Fruit fly (Drosophila melanogaster): ENCODE measurements around the gene HP1D3csd.

Gene HP1D3csd

dm6 chrX:19167586-19168403, 22.2 kb upstream of the HP1D3csd start:
- TF ChIP-seq Dll (optimal IDR thresholded peaks at IDR 0.05) (no peak), pan (optimal IDR thresholded peaks at IDR 0.05) (peak; percentile 84), psq (optimal IDR thresholded peaks at IDR 0.05) (no peak), EcR (GFP tag; optimal IDR thresholded peaks at IDR 0.05) (no peak), usp (GFP tag; optimal IDR thresholded peaks at IDR 0.05) (no peak), CG8478 (optimal IDR thresholded peaks at IDR 0.05) (no peak)

dm6 chrX:19170791-19171190, 19.2 kb upstream of the HP1D3csd start, which contains the start of gene Inx5:
Gene Inx5 (minus strand): TSS chrX:19170883.
- no peak for TF ChIP-seq pan (optimal IDR thresholded peaks at IDR 0.05)
- TF ChIP-seq usp (GFP tag; optimal IDR thresholded peaks at IDR 0.05) = no peak
- TF ChIP-seq CG8478 (optimal IDR thresholded peaks at IDR 0.05) = no peak
- no peak for TF ChIP-seq EcR (GFP tag; optimal IDR thresholded peaks at IDR 0.05)
- no peak for TF ChIP-seq psq (optimal IDR thresholded peaks at IDR 0.05)
- no peak for TF ChIP-seq Dll (optimal IDR thresholded peaks at IDR 0.05)

- TF ChIP-seq Dll (optimal IDR thresholded peaks at IDR 0.05) (no peak), CG8478 (optimal IDR thresholded peaks at IDR 0.05) (no peak), pan (optimal IDR thresholded peaks at IDR 0.05) (no peak), usp (GFP tag; optimal IDR thresholded peaks at IDR 0.05) (no peak), psq (optimal IDR thresholded peaks at IDR 0.05) (no peak), EcR (GFP tag; optimal IDR thresholded peaks at IDR 0.05) (no peak)
Observed at dm6 chrX:19171926-19172325, 18.1 kb upstream of the HP1D3csd start.

- TF ChIP-seq Dll (optimal IDR thresholded peaks at IDR 0.05) (no peak), usp (GFP tag; optimal IDR thresholded peaks at IDR 0.05) (no peak), EcR (GFP tag; optimal IDR thresholded peaks at IDR 0.05) (no peak), CG8478 (optimal IDR thresholded peaks at IDR 0.05) (no peak), pan (optimal IDR thresholded peaks at IDR 0.05) (no peak), psq (optimal IDR thresholded peaks at IDR 0.05) (no peak)
Observed at dm6 chrX:19172955-19173354, 17.1 kb upstream of the HP1D3csd start.

DNA sequence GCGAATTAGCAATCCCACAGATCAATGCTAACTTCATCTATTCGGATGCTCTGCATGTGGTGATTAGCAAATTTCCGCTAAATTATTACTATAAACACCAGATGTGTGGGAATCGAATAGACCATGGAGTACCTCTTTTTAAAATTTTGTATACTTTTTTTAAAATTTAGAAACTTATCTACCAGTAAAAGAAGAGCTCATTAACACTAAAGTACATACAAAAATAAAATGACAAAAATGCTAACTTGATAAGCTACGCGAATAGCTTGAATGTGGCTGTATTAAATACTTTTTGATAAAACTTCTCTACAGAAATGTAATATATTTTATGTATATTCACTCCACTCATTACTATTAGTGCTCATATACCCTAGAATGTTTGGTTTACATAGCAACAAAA, 15.9 kb upstream of the HP1D3csd start:
- TF ChIP-seq pan (optimal IDR thresholded peaks at IDR 0.05) (no peak), psq (optimal IDR thresholded peaks at IDR 0.05) (no peak), EcR (GFP tag; optimal IDR thresholded peaks at IDR 0.05) (no peak), CG8478 (optimal IDR thresholded peaks at IDR 0.05) (no peak), usp (GFP tag; optimal IDR thresholded peaks at IDR 0.05) (no peak), Dll (optimal IDR thresholded peaks at IDR 0.05) (no peak)

DNA sequence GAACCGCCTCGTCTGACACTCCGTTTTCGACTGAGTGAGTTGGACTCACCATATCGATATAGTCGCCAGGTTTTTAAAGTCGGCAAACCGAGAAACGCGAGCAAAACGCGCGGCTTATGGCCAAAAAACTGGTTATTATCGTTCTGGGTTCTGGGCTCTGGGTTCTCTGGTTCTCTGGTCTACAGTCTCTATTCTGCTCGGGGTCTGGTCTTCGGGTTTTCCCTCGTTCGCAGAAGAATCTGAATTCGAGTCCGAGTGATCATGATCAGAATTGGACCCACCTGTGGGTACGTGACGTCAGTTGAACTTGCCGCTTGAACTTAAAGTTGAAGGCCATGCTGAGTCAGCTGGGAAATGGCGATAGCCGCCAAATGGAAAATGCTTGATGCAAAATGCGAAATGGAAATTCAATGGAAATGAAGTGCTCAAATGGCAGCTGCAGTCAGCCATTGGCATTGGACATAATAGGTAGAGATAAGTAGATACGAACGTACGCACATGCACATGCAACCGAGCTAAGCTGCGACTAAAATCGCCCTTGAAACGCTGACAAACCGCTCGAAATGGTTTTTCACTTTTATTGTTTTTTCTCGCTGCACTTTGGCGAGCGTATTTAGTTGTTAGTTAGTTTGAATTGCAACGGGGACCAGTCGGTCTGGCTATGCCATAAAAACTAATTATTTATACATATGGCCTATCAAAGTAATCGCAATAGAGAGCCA, 15.0 kb upstream of the HP1D3csd start, which contains the start of gene CG33939:
CG33939 (minus strand) TSS at position 51 of the 722 bp plus-strand sequence.
- TF ChIP-seq Dll (optimal IDR thresholded peaks at IDR 0.05) (no peak), CG8478 (optimal IDR thresholded peaks at IDR 0.05) (no peak), EcR (GFP tag; optimal IDR thresholded peaks at IDR 0.05) (no peak), psq (optimal IDR thresholded peaks at IDR 0.05) (no peak)

dm6 chrX:19179696-19180255, 10.2 kb upstream of the HP1D3csd start, which contains the start of the genes CG7556 and CG7453:
Gene CG7556 (minus strand): TSS chrX:19179830.
Gene CG7453 (plus strand): TSS chrX:19180173.
- TF ChIP-seq Dll (optimal IDR thresholded peaks at IDR 0.05) (no peak), CG8478 (optimal IDR thresholded peaks at IDR 0.05) (no peak), psq (optimal IDR thresholded peaks at IDR 0.05) (no peak), EcR (GFP tag; optimal IDR thresholded peaks at IDR 0.05) (no peak)

DNA sequence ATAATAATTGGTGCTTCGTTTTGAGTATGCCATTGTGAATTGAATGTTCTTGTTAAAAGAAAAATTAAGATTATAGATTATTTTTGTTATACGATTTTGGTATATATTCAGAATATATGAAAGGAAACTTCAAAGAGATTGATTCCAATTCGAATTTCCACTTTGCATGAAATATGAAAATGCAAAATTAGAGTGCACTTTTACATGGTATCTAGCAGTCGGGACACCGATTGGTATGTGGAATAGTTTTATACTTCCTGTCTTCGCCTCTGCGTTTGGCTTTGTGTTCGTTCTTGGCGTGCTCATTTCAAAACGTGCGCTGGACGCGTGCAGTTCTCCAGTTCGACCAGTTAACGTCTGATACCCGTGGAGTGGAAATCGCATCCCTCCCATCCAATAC, 6.9 kb upstream of the HP1D3csd start, which contains the start of gene CG33253:
CG33253 (plus strand) TSS at position 301 of the 400 bp plus-strand sequence.
- TF ChIP-seq Dll (optimal IDR thresholded peaks at IDR 0.05) (no peak), EcR (GFP tag; optimal IDR thresholded peaks at IDR 0.05) (no peak), psq (optimal IDR thresholded peaks at IDR 0.05) (no peak), CG8478 (optimal IDR thresholded peaks at IDR 0.05) (no peak), usp (GFP tag; optimal IDR thresholded peaks at IDR 0.05) (no peak), pan (optimal IDR thresholded peaks at IDR 0.05) (no peak)

dm6 chrX:19187624-19188085, 2.4 kb upstream of the HP1D3csd start, which contains the start of gene Mec2:
Gene Mec2 (plus strand): TSS chrX:19188035.
- TF ChIP-seq pan (optimal IDR thresholded peaks at IDR 0.05) (no peak), CG8478 (optimal IDR thresholded peaks at IDR 0.05) (no peak), Dll (optimal IDR thresholded peaks at IDR 0.05) (no peak), EcR (GFP tag; optimal IDR thresholded peaks at IDR 0.05) (no peak), usp (GFP tag; optimal IDR thresholded peaks at IDR 0.05) (no peak), psq (optimal IDR thresholded peaks at IDR 0.05) (no peak)

DNA sequence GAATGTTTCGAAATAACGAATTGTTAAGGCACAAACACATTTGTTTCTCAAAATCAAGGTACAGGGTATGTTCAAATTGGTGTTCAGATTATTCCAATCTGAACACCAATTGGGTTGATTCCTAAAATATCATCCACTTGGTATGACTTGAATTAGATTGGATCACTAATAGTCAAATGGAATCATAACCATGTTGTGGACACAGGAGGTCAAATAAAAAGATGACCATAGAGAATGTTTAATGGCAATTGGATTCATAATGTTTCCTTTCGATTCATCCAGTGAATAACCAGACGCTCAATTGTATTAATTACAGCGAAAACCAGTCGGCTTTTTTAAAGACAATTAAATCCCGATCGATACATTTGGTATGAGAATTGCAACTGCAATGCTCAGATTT, 1.0 kb downstream of the HP1D3csd start:
- TF ChIP-seq usp (GFP tag; optimal IDR thresholded peaks at IDR 0.05) (no peak), pan (optimal IDR thresholded peaks at IDR 0.05) (no peak), EcR (GFP tag; optimal IDR thresholded peaks at IDR 0.05) (no peak)

- no peak for TF ChIP-seq Dll (optimal IDR thresholded peaks at IDR 0.05)
- no peak for TF ChIP-seq EcR (GFP tag; optimal IDR thresholded peaks at IDR 0.05)
- no peak for TF ChIP-seq CG8478 (optimal IDR thresholded peaks at IDR 0.05)
- TF ChIP-seq psq (optimal IDR thresholded peaks at IDR 0.05) = no peak
- TF ChIP-seq usp (GFP tag; optimal IDR thresholded peaks at IDR 0.05) = no peak
- TF ChIP-seq pan (optimal IDR thresholded peaks at IDR 0.05) = no peak
Observed at dm6 chrX:19191597-19191996, 1.6 kb downstream of the HP1D3csd start.

Data from whole organism.